In genomic region chr3L:6262644-6263404, dm6 we compare ENCODE assay signal across 6 fruit fly cellular contexts.
TF ChIP-seq lines count a peak whose summit lies in the region.

Gene Ldh (minus strand): TSS chr3L:6262694.

- TF ChIP-seq CTCF in whole organism, embryonic (GFP tag; optimal IDR thresholded peaks at IDR 0.05; lab: Kevin White, UChicago): peak; percentile 55

TF ChIP-seq in whole organism, 6 proteins besides CTCF, POLR2A, EP300 and RAD21:
- TF ChIP-seq pan (optimal IDR thresholded peaks at IDR 0.05; lab: Kevin White, UChicago) (no peak), Dll (optimal IDR thresholded peaks at IDR 0.05; lab: Kevin White, UChicago) (peak; percentile 61), EcR (GFP tag; optimal IDR thresholded peaks at IDR 0.05; lab: Kevin White, UChicago) (no peak)

TF ChIP-seq in whole organism, adult, 20 proteins besides CTCF, POLR2A, EP300 and RAD21 (continues in another document):
- TF ChIP-seq pad (GFP tag; optimal IDR thresholded peaks at IDR 0.05; lab: Kevin White, UChicago) (peak; percentile 45), CG33017 (tag; optimal IDR thresholded peaks at IDR 0.05; lab: Kevin White, UChicago) (peak; percentile 91), CG7045 (GFP tag; optimal IDR thresholded peaks at IDR 0.05; lab: Kevin White, UChicago) (peak; percentile 84), Clk (GFP tag; optimal IDR thresholded peaks at IDR 0.05; lab: Kevin White, UChicago) (peak; percentile 51), CG12768 (GFP tag; optimal IDR thresholded peaks at IDR 0.05; lab: Kevin White, UChicago) (peak; percentile 78), cnc (optimal IDR thresholded peaks at IDR 0.05; lab: Kevin White, UChicago) (no peak), ovo (GFP tag; optimal IDR thresholded peaks at IDR 0.05; lab: Kevin White, UChicago) (peak; percentile 10), tj (GFP tag; optimal IDR thresholded peaks at IDR 0.05; lab: Kevin White, UChicago) (peak; percentile 61), kay (GFP tag; lab: Kevin White, UChicago; ENCODE audit: borderline replicate concordance) (no peak), CG11617 (GFP tag; optimal IDR thresholded peaks at IDR 0.05; lab: Kevin White, UChicago) (peak; percentile 90), Crg-1 (GFP tag; optimal IDR thresholded peaks at IDR 0.05; lab: Kevin White, UChicago) (peak; percentile 49), CG1620 (GFP tag; optimal IDR thresholded peaks at IDR 0.05; lab: Kevin White, UChicago) (no peak), Hr96 (GFP tag; optimal IDR thresholded peaks at IDR 0.05; lab: Kevin White, UChicago) (peak; percentile 40), CG5204 (GFP tag; optimal IDR thresholded peaks at IDR 0.05; lab: Kevin White, UChicago) (peak; percentile 78), CG7101 (tag; optimal IDR thresholded peaks at IDR 0.05; lab: Kevin White, UChicago) (peak; percentile 88), CG14711 (tag; optimal IDR thresholded peaks at IDR 0.05; lab: Kevin White, UChicago) (peak; percentile 79), cic (GFP tag; optimal IDR thresholded peaks at IDR 0.05; lab: Kevin White, UChicago) (peak; percentile 10)

TF ChIP-seq in whole organism, embryonic, 481 proteins besides CTCF, POLR2A, EP300 and RAD21 (continues in another document):
- TF ChIP-seq Hsf (GFP tag; optimal IDR thresholded peaks at IDR 0.05; lab: Kevin White, UChicago) (peak; percentile 94), toy (GFP tag; IDR thresholded peaks at IDR 0.05; lab: Robert Waterston, UW) (peak; percentile 70; the same call in 1 of the 2 replicates), CG10543 (GFP tag; optimal IDR thresholded peaks at IDR 0.05; lab: Kevin White, UChicago) (peak; percentile 96), pzg (GFP tag; optimal IDR thresholded peaks at IDR 0.05; lab: Kevin White, UChicago) (no peak), twi (tag; optimal IDR thresholded peaks at IDR 0.05; lab: Kevin White, UChicago) (peak; percentile 94), dati (GFP tag; IDR thresholded peaks at IDR 0.05; lab: Robert Waterston, UW) (no peak), disco-r (GFP tag; optimal IDR thresholded peaks at IDR 0.05; lab: Kevin White, UChicago) (peak; percentile 72), sens (GFP tag; lab: Kevin White, UChicago) (peak; percentile 99), trh (GFP tag; optimal IDR thresholded peaks at IDR 0.05; lab: Kevin White, UChicago) (peak; percentile 82), CG17328 (GFP tag; IDR thresholded peaks at IDR 0.05; lab: Robert Waterston, UW) (peak; percentile 94), Lim3 (GFP tag; IDR thresholded peaks at IDR 0.05; lab: Robert Waterston, UW) (peak; percentile 36; the same call in 1 of the 2 replicates), Trl (optimal IDR thresholded peaks at IDR 0.05; lab: Kevin White, UChicago) (peak; percentile 57 to 65), Trl (GFP tag; optimal IDR thresholded peaks at IDR 0.05; lab: Kevin White, UChicago) (peak; percentile 68), CG6854 (GFP tag; optimal IDR thresholded peaks at IDR 0.05; lab: Kevin White, UChicago) (peak; percentile 93), Usf (GFP tag; optimal IDR thresholded peaks at IDR 0.05; lab: Kevin White, UChicago) (peak; percentile 87), CG10321 (GFP tag; IDR thresholded peaks at IDR 0.05; lab: Robert Waterston, UW) (peak; percentile 68), wek (GFP tag; optimal IDR thresholded peaks at IDR 0.05; lab: Kevin White, UChicago) (peak; percentile 73), slp2 (GFP tag; optimal IDR thresholded peaks at IDR 0.05; lab: Kevin White, UChicago) (peak; percentile 82)

TF ChIP-seq in whole organism, prepupa, 60 proteins besides CTCF, POLR2A, EP300 and RAD21 (continues in another document):
- TF ChIP-seq esn (GFP tag; optimal IDR thresholded peaks at IDR 0.05; lab: Kevin White, UChicago) (peak; percentile 99), CG8319 (GFP tag; optimal IDR thresholded peaks at IDR 0.05; lab: Kevin White, UChicago) (peak; percentile 86), Sox15 (GFP tag; optimal IDR thresholded peaks at IDR 0.05; lab: Kevin White, UChicago) (peak; percentile 91), dac (GFP tag; optimal IDR thresholded peaks at IDR 0.05; lab: Kevin White, UChicago) (peak; percentile 91), CG3919 (GFP tag; optimal IDR thresholded peaks at IDR 0.05; lab: Kevin White, UChicago) (peak; percentile 95), Hr38 (GFP tag; optimal IDR thresholded peaks at IDR 0.05; lab: Kevin White, UChicago) (no peak), acj6 (GFP tag; optimal IDR thresholded peaks at IDR 0.05; lab: Kevin White, UChicago) (peak; percentile 97), Gug (GFP tag; IDR thresholded peaks at IDR 0.05; lab: Robert Waterston, UW) (peak; percentile 92), Ets96B (tag; optimal IDR thresholded peaks at IDR 0.05; lab: Kevin White, UChicago) (peak; percentile 84), Sox102F (GFP tag; optimal IDR thresholded peaks at IDR 0.05; lab: Kevin White, UChicago) (peak; percentile 98), Hr39 (GFP tag; optimal IDR thresholded peaks at IDR 0.05; lab: Kevin White, UChicago) (peak; percentile 92), topi (GFP tag; optimal IDR thresholded peaks at IDR 0.05; lab: Kevin White, UChicago) (peak; percentile 98), Met (GFP tag; optimal IDR thresholded peaks at IDR 0.05; lab: Kevin White, UChicago) (peak; percentile 98), Ets21C (GFP tag; optimal IDR thresholded peaks at IDR 0.05; lab: Kevin White, UChicago) (peak; percentile 86), spab (GFP tag; optimal IDR thresholded peaks at IDR 0.05; lab: Kevin White, UChicago) (peak; percentile 67), cyc (GFP tag; optimal IDR thresholded peaks at IDR 0.05; lab: Kevin White, UChicago) (peak; percentile 95), fd59A (GFP tag; optimal IDR thresholded peaks at IDR 0.05; lab: Kevin White, UChicago) (peak; percentile 86), CG10631 (GFP tag; optimal IDR thresholded peaks at IDR 0.05; lab: Kevin White, UChicago) (peak; percentile 94), CG6276 (GFP tag; optimal IDR thresholded peaks at IDR 0.05; lab: Kevin White, UChicago) (peak; percentile 96)

TF ChIP-seq in whole organism, pupa, 21 proteins besides CTCF, POLR2A, EP300 and RAD21 (continues in another document):
- TF ChIP-seq D1 (tag; optimal IDR thresholded peaks at IDR 0.05; lab: Kevin White, UChicago) (peak; percentile 62), CG34367 (tag; optimal IDR thresholded peaks at IDR 0.05; lab: Kevin White, UChicago) (peak; percentile 86), CG8301 (tag; optimal IDR thresholded peaks at IDR 0.05; lab: Kevin White, UChicago) (peak; percentile 95), rn (GFP tag; IDR thresholded peaks at IDR 0.05; lab: Robert Waterston, UW) (peak; percentile 80), Pif1A (GFP tag; optimal IDR thresholded peaks at IDR 0.05; lab: Kevin White, UChicago) (peak; percentile 95), CG17806 (tag; optimal IDR thresholded peaks at IDR 0.05; lab: Kevin White, UChicago) (peak; percentile 87), CG12605 (GFP tag; IDR thresholded peaks at IDR 0.05; lab: Robert Waterston, UW) (peak; percentile 88), CG4496 (GFP tag; IDR thresholded peaks at IDR 0.05; lab: Robert Waterston, UW) (peak; percentile 91), Pif1B (GFP tag; optimal IDR thresholded peaks at IDR 0.05; lab: Kevin White, UChicago) (peak; percentile 95), EcR (GFP tag; optimal IDR thresholded peaks at IDR 0.05; lab: Kevin White, UChicago) (no peak), Ets98B (GFP tag; IDR thresholded peaks at IDR 0.05; lab: Robert Waterston, UW) (peak; percentile 88), CG8159 (tag; optimal IDR thresholded peaks at IDR 0.05; lab: Kevin White, UChicago) (peak; percentile 91), CG14655 (GFP tag; optimal IDR thresholded peaks at IDR 0.05; lab: Kevin White, UChicago) (peak; percentile 96), gl (tag; optimal IDR thresholded peaks at IDR 0.05; lab: Kevin White, UChicago) (peak; percentile 44), CG32121 (GFP tag; IDR thresholded peaks at IDR 0.05; lab: Robert Waterston, UW) (peak; percentile 95), CG15710 (tag; optimal IDR thresholded peaks at IDR 0.05; lab: Kevin White, UChicago) (peak; percentile 90), CG9948 (tag; optimal IDR thresholded peaks at IDR 0.05; lab: Kevin White, UChicago) (peak; percentile 88), CG13204 (GFP tag; optimal IDR thresholded peaks at IDR 0.05; lab: Kevin White, UChicago) (peak; percentile 80), CG10348 (GFP tag; IDR thresholded peaks at IDR 0.05; lab: Robert Waterston, UW) (0 out of 2 replicates have a peak, but pooled peaks have one; percentile 29), fd96Ca (GFP tag; IDR thresholded peaks at IDR 0.05; lab: Robert Waterston, UW) (peak; percentile 85)

TF ChIP-seq in whole organism, wandering third instar larva, 38 proteins besides CTCF, POLR2A, EP300 and RAD21 (continues in another document):
- TF ChIP-seq rgr (GFP tag; optimal IDR thresholded peaks at IDR 0.05; lab: Kevin White, UChicago) (peak; percentile 97), Myc (optimal IDR thresholded peaks at IDR 0.05; lab: Kevin White, UChicago) (no peak), Dif (GFP tag; optimal IDR thresholded peaks at IDR 0.05; lab: Kevin White, UChicago; ENCODE audit: partially characterized antibody) (peak; percentile 40), Vsx2 (GFP tag; optimal IDR thresholded peaks at IDR 0.05; lab: Kevin White, UChicago; ENCODE audit: partially characterized antibody) (no peak), dmrt93B (GFP tag; optimal IDR thresholded peaks at IDR 0.05; lab: Kevin White, UChicago) (peak; percentile 91), lola (GFP tag; optimal IDR thresholded peaks at IDR 0.05; lab: Kevin White, UChicago) (no peak), foxo (GFP tag; optimal IDR thresholded peaks at IDR 0.05; lab: Kevin White, UChicago) (peak; percentile 86 to 95), Mio (GFP tag; optimal IDR thresholded peaks at IDR 0.05; lab: Kevin White, UChicago) (peak; percentile 19), Jra (GFP tag; optimal IDR thresholded peaks at IDR 0.05; lab: Kevin White, UChicago) (peak; percentile 69), Hr78 (GFP tag; optimal IDR thresholded peaks at IDR 0.05; lab: Kevin White, UChicago) (no peak), dsf (GFP tag; optimal IDR thresholded peaks at IDR 0.05; lab: Kevin White, UChicago; ENCODE audit: borderline replicate concordance) (peak; percentile 90), brk (GFP tag; optimal IDR thresholded peaks at IDR 0.05; lab: Kevin White, UChicago) (peak; percentile 94), woc (GFP tag; optimal IDR thresholded peaks at IDR 0.05; lab: Kevin White, UChicago) (peak; percentile 96), jim (GFP tag; optimal IDR thresholded peaks at IDR 0.05; lab: Kevin White, UChicago) (no peak), dl (GFP tag; optimal IDR thresholded peaks at IDR 0.05; lab: Kevin White, UChicago; ENCODE audit: insufficient read depth in 1 of 2, partially characterized antibody in 2 of 2) (peak; percentile 15 to 64), CG9705 (GFP tag; optimal IDR thresholded peaks at IDR 0.05; lab: Kevin White, UChicago) (peak; percentile 94), sage (GFP tag; optimal IDR thresholded peaks at IDR 0.05; lab: Kevin White, UChicago) (peak; percentile 88), OdsH (GFP tag; optimal IDR thresholded peaks at IDR 0.05; lab: Kevin White, UChicago) (peak; percentile 97), Hnf4 (GFP tag; optimal IDR thresholded peaks at IDR 0.05; lab: Kevin White, UChicago) (peak; percentile 88), Sp1 (GFP tag; optimal IDR thresholded peaks at IDR 0.05; lab: Kevin White, UChicago) (peak; percentile 98), psq (GFP tag; optimal IDR thresholded peaks at IDR 0.05; lab: Kevin White, UChicago) (peak; percentile 94), ey (GFP tag; optimal IDR thresholded peaks at IDR 0.05; lab: Kevin White, UChicago) (peak; percentile 94)
